Fruit fly (Drosophila melanogaster): ENCODE measurements around the gene CG8534.

DNA sequence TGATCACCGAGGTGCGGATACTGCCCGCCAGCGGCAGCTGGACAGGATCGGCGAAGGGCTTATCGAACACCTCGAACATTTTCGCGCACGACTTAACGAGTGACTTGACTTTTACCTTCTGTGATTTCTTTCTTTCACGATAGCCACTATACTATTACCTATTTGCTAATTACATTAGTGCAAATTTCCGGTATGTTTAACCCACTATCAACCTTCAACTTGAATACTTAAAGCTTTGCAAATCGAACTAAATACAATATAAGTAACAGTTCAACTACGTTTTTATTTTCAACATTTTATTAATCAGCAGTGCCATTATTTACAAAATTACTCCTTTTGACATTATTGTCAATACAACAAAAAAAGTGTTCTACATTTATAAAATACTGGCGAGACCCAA lies 4.3 kb downstream of the CG8534 start, which contains the start of gene CG16904:
- TF ChIP-seq CG12605 (GFP tag; IDR thresholded peaks at IDR 0.05) (no peak), EcR (GFP tag; optimal IDR thresholded peaks at IDR 0.05) (no peak), Pif1B (GFP tag; optimal IDR thresholded peaks at IDR 0.05) (no peak), CG15710 (tag; optimal IDR thresholded peaks at IDR 0.05) (no peak), CG8301 (tag; optimal IDR thresholded peaks at IDR 0.05) (no peak), CG13204 (GFP tag; optimal IDR thresholded peaks at IDR 0.05) (no peak), CG17806 (tag; optimal IDR thresholded peaks at IDR 0.05) (no peak), Snoo (tag; optimal IDR thresholded peaks at IDR 0.05) (no peak), CG34367 (tag; optimal IDR thresholded peaks at IDR 0.05) (no peak)
